Fruit fly (Drosophila melanogaster) whole organism, wandering third instar larva: Measurements from ENCODE around the gene CG33494.

ENCODE experiments used
- Abd-B ChIP-seq: fragments of >200 bp; optimal IDR thresholded peaks from 2 replicates; lab custom pipeline; 2017; ENCODE audit warnings: missing biosample characterization, missing genetic modification characterization
- Dfd ChIP-seq: fragments of >200 bp; optimal IDR thresholded peaks from 2 replicates; lab custom pipeline; 2017; ENCODE audit warnings: missing biosample characterization, missing genetic modification characterization
- Hr78 ChIP-seq: fragments of >200 bp; optimal IDR thresholded peaks from 2 replicates; lab custom pipeline; 2017; ENCODE audit warnings: missing biosample characterization, missing genetic modification characterization
- Myc ChIP-seq: fragments of >200 bp; optimal IDR thresholded peaks from 2 replicates; lab custom pipeline; 2017
- Rel ChIP-seq, 2 experiments: fragments of 200-800 bp; sonication (Bioruptor generic) in 1 of 2; optimal IDR thresholded peaks; 2 replicates in 1 of 2; 3 replicates in 1 of 2; lab custom pipeline; 2016 to 2019; ENCODE audit warnings: mild to moderate bottlenecking in 2 of 2, missing biosample characterization in 2 of 2, missing genetic modification characterization in 2 of 2, moderate library complexity in 1 of 2
- brk ChIP-seq: fragments of 200-800 bp; sonication (Bioruptor generic); optimal IDR thresholded peaks from 2 replicates; lab custom pipeline; 2016; ENCODE audit warnings: missing biosample characterization, mild to moderate bottlenecking, missing genetic modification characterization
- h ChIP-seq: fragments of 200-800 bp; sonication (Bioruptor generic); optimal IDR thresholded peaks from 3 replicates; lab custom pipeline; 2016; ENCODE audit warnings: missing biosample characterization, mild to moderate bottlenecking, missing genetic modification characterization
- pan ChIP-seq: fragments of >200 bp; optimal IDR thresholded peaks from 2 replicates; lab custom pipeline; 2017
- psq ChIP-seq: fragments of 200-800 bp; sonication (Bioruptor generic); optimal IDR thresholded peaks from 3 replicates; lab custom pipeline; 2017; ENCODE audit warnings: missing biosample characterization, mild to moderate bottlenecking, missing genetic modification characterization, moderate library complexity
- sv ChIP-seq: fragments of 200-800 bp; sonication (Bioruptor generic); optimal IDR thresholded peaks from 3 replicates; lab custom pipeline; 2016; ENCODE audit warnings: missing biosample characterization, missing genetic modification characterization
- usp ChIP-seq: fragments of >200 bp; optimal IDR thresholded peaks from 2 replicates; lab custom pipeline; 2017; ENCODE audit warnings: missing biosample characterization, missing genetic modification characterization

dm6 chr3R:25451832-25452231 lies 43.1 kb downstream of the CG33494 start:
- no peak for TF ChIP-seq Dfd (GFP tag; lab: Kevin White, UChicago)
- no peak for TF ChIP-seq h (GFP tag; lab: Kevin White, UChicago)
- TF ChIP-seq psq (GFP tag; lab: Kevin White, UChicago), result no peak
- no peak for TF ChIP-seq pan
- no peak for TF ChIP-seq Rel (GFP tag; optimal IDR thresholded peaks at IDR 0.05; lab: Kevin White, UChicago)
- TF ChIP-seq Rel (tag; optimal IDR thresholded peaks at IDR 0.05; lab: Kevin White, UChicago), result no peak
- no peak for TF ChIP-seq Abd-B (GFP tag; lab: Kevin White, UChicago)
- no peak for TF ChIP-seq brk (GFP tag; lab: Kevin White, UChicago)
- TF ChIP-seq sv, result no peak
- TF ChIP-seq Hr78 (GFP tag; lab: Kevin White, UChicago), result no peak
- TF ChIP-seq Myc (lab: Kevin White, UChicago), result no peak
- TF ChIP-seq usp, result no peak
